Worm (Caenorhabditis elegans): ENCODE results near the gene W02G9.4.

DNA sequence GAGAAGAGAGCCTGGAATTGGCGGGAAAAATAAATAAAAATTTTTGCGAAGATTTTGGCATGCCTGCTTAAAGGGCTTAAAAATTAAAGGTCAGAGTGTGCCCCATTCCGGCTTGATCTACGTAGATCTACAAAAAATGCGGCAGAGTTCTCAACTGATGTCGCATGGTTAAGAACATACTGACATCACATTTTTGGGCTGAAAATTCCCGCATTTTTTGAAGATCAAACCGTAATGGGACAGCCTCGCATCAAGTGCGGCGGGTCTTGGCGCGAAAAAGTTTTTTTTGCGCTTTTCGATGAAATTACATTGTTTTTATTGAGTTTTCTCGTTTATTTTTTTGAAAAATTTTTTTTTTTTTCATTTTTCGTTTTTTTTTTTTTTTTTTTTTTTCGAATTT lies 24.2 kb downstream of the W02G9.4 start:
- TF ChIP-seq odd-2 (tag; optimal IDR thresholded peaks at IDR 0.05) (no peak), unc-86 (tag; optimal IDR thresholded peaks at IDR 0.05) (no peak), fkh-6 (tag; optimal IDR thresholded peaks at IDR 0.05) (no peak), ceh-6 (GFP tag; optimal IDR thresholded peaks at IDR 0.05) (no peak), pqm-1 (tag; optimal IDR thresholded peaks at IDR 0.05) (no peak), pat-9 (tag; optimal IDR thresholded peaks at IDR 0.05) (no peak)
